Worm (Caenorhabditis elegans) whole organism, late embryonic: ENCODE results near the gene exos-9.

Source experiments
- C38D4.7 ChIP-seq: fragments of 200-800 bp; sonication (Bioruptor generic); optimal IDR thresholded peaks from 2 replicates; lab custom pipeline; 2018; ENCODE audit warnings: mild to moderate bottlenecking, missing genetic modification characterization, moderate library complexity, missing compliant biosample characterization
- F13H6.1 ChIP-seq: sonication (generic microtip); optimal IDR thresholded peaks from 2 replicates; lab custom pipeline; 2016; ENCODE audit warnings: missing genetic modification characterization, missing compliant biosample characterization
- K09A11.1 ChIP-seq: sonication (generic microtip); optimal IDR thresholded peaks from 2 replicates; lab custom pipeline; 2017; ENCODE audit warnings: antibody characterized with exemption, mild to moderate bottlenecking, missing genetic modification characterization, missing compliant biosample characterization; ENCODE audit not compliant: insufficient read depth
- T23F11.4 ChIP-seq: fragments of 200-800 bp; sonication (Bioruptor generic); optimal IDR thresholded peaks from 2 replicates; lab custom pipeline; 2018; ENCODE audit warnings: mild to moderate bottlenecking, missing genetic modification characterization, missing compliant biosample characterization
- Y22D7AL.16 ChIP-seq: sonication (generic microtip); optimal IDR thresholded peaks from 2 replicates; lab custom pipeline; 2016; ENCODE audit warnings: missing genetic modification characterization, missing compliant biosample characterization
- ahr-1 ChIP-seq: sonication (generic microtip); optimal IDR thresholded peaks from 2 replicates; lab custom pipeline; 2016; ENCODE audit warnings: missing genetic modification characterization, missing compliant biosample characterization
- ama-1 ChIP-seq: fragments of 150-350 bp; optimal IDR thresholded peaks from 2 replicates; lab custom pipeline; 2014
- ceh-22 ChIP-seq: sonication (generic microtip); optimal IDR thresholded peaks from 2 replicates; lab custom pipeline; 2017; ENCODE audit warnings: missing biosample characterization, missing genetic modification characterization
- ceh-31 ChIP-seq: sonication (generic microtip); optimal IDR thresholded peaks from 2 replicates; lab custom pipeline; 2016; ENCODE audit warnings: missing genetic modification characterization, missing compliant biosample characterization
- ceh-48 ChIP-seq: sonication (generic microtip); optimal IDR thresholded peaks from 2 replicates; lab custom pipeline; 2016; ENCODE audit warnings: missing genetic modification characterization, inconsistent platforms, missing compliant biosample characterization
- ceh-6 ChIP-seq: fragments of 200-800 bp; sonication (Bioruptor generic); optimal IDR thresholded peaks from 2 replicates; lab custom pipeline; 2018; ENCODE audit warnings: mild to moderate bottlenecking, missing genetic modification characterization, missing compliant biosample characterization
- ceh-9 ChIP-seq: sonication (generic microtip); optimal IDR thresholded peaks from 2 replicates; lab custom pipeline; 2016; ENCODE audit warnings: mild to moderate bottlenecking, missing genetic modification characterization, inconsistent platforms, missing compliant biosample characterization
- dmd-4 ChIP-seq: sonication (generic microtip); optimal IDR thresholded peaks from 2 replicates; lab custom pipeline; 2016; ENCODE audit warnings: borderline replicate concordance, missing genetic modification characterization, missing compliant biosample characterization
- dve-1 ChIP-seq: sonication (generic microtip); optimal IDR thresholded peaks from 2 replicates; lab custom pipeline; 2017; ENCODE audit warnings: antibody characterized with exemption, mild to moderate bottlenecking, missing genetic modification characterization, missing compliant biosample characterization
- elt-4 ChIP-seq: sonication (generic microtip); optimal IDR thresholded peaks from 2 replicates; lab custom pipeline; 2016; ENCODE audit warnings: missing genetic modification characterization, missing compliant biosample characterization
- ets-4 ChIP-seq: sonication (generic microtip); optimal IDR thresholded peaks from 2 replicates; lab custom pipeline; 2016; ENCODE audit warnings: missing genetic modification characterization, missing compliant biosample characterization
- fax-1 ChIP-seq: sonication (generic microtip); optimal IDR thresholded peaks from 2 replicates; lab custom pipeline; 2016; ENCODE audit warnings: missing genotype, missing genetic modification characterization, missing compliant biosample characterization
- fkh-10 ChIP-seq: fragments of 150-350 bp; optimal IDR thresholded peaks from 2 replicates; lab custom pipeline; 2014; ENCODE audit warnings: missing biosample characterization, missing genetic modification reagents, missing genetic modification characterization
- fkh-6 ChIP-seq: sonication (generic microtip); optimal IDR thresholded peaks from 2 replicates; lab custom pipeline; 2016; ENCODE audit warnings: missing genetic modification characterization, missing compliant biosample characterization
- gmeb-2 ChIP-seq: sonication (generic microtip); optimal IDR thresholded peaks from 2 replicates; lab custom pipeline; 2016; ENCODE audit warnings: missing genetic modification characterization, inconsistent platforms, missing compliant biosample characterization
- hlh-15 ChIP-seq: sonication (generic microtip); optimal IDR thresholded peaks from 2 replicates; lab custom pipeline; 2016; ENCODE audit warnings: missing genetic modification characterization, missing compliant biosample characterization
- hlh-30 ChIP-seq: sonication (generic microtip); optimal IDR thresholded peaks from 2 replicates; lab custom pipeline; 2017; ENCODE audit warnings: antibody characterized with exemption, missing genetic modification characterization, missing compliant biosample characterization; ENCODE audit not compliant: insufficient read depth
- hlh-6 ChIP-seq: sonication (generic microtip); optimal IDR thresholded peaks from 2 replicates; lab custom pipeline; 2016; ENCODE audit warnings: missing genotype, missing genetic modification characterization, missing compliant biosample characterization
- lin-11 ChIP-seq: fragments of 200-800 bp; sonication (Bioruptor generic); optimal IDR thresholded peaks from 2 replicates; lab custom pipeline; 2018; ENCODE audit warnings: mild to moderate bottlenecking, missing genetic modification characterization, missing compliant biosample characterization
- nhr-232 ChIP-seq: sonication (generic microtip); optimal IDR thresholded peaks from 2 replicates; lab custom pipeline; 2016; ENCODE audit warnings: missing genetic modification characterization, missing compliant biosample characterization
- npax-4 ChIP-seq: sonication (generic microtip); optimal IDR thresholded peaks from 2 replicates; lab custom pipeline; 2016; ENCODE audit warnings: missing genetic modification characterization, missing compliant biosample characterization
- odd-2 ChIP-seq: sonication (generic microtip); optimal IDR thresholded peaks from 2 replicates; lab custom pipeline; 2017; ENCODE audit warnings: antibody characterized with exemption, mild to moderate bottlenecking, missing genetic modification characterization, missing compliant biosample characterization
- pha-2 ChIP-seq: sonication (generic microtip); optimal IDR thresholded peaks from 2 replicates; lab custom pipeline; 2017; ENCODE audit warnings: mild to moderate bottlenecking, missing genetic modification characterization, missing compliant biosample characterization
- pqm-1 ChIP-seq: sonication (generic microtip); optimal IDR thresholded peaks from 2 replicates; lab custom pipeline; 2016; ENCODE audit warnings: missing genetic modification characterization, missing compliant biosample characterization
- sdc-2 ChIP-seq: sonication (generic microtip); optimal IDR thresholded peaks from 2 replicates; lab custom pipeline; 2016; ENCODE audit warnings: missing genotype, missing genetic modification characterization, missing compliant biosample characterization
- sox-4 ChIP-seq: sonication (generic microtip); optimal IDR thresholded peaks from 2 replicates; lab custom pipeline; 2017; ENCODE audit warnings: mild to moderate bottlenecking, missing genetic modification characterization, inconsistent platforms, missing compliant biosample characterization
- tbx-7 ChIP-seq: sonication (generic microtip); optimal IDR thresholded peaks from 2 replicates; lab custom pipeline; 2016; ENCODE audit warnings: missing genotype, missing genetic modification characterization, missing compliant biosample characterization
- ttx-3 ChIP-seq: sonication (generic microtip); optimal IDR thresholded peaks from 2 replicates; lab custom pipeline; 2016; ENCODE audit warnings: missing genetic modification reagents, missing genetic modification characterization, missing compliant biosample characterization
- unc-3 ChIP-seq, 2 experiments: fragments of 200-800 bp in 1 of 2; sonication (Bioruptor generic) in 1 of 2; sonication (generic microtip) in 1 of 2; conservative IDR thresholded peaks in 1 of 2; optimal IDR thresholded peaks in 1 of 2; 2 replicates each; pipeline versions ENCODE4 v1.3.6 to Lab custom; 2016 to 2022; ENCODE audit warnings: missing compliant biosample characterization in 2 of 2, missing genetic modification characterization in 2 of 2, missing genetic modification reagents in 1 of 2
- unc-42 ChIP-seq: sonication (generic microtip); optimal IDR thresholded peaks from 2 replicates; lab custom pipeline; 2016; ENCODE audit warnings: missing genotype, missing genetic modification characterization, missing compliant biosample characterization
- unc-55 ChIP-seq: sonication (generic microtip); optimal IDR thresholded peaks from 2 replicates; lab custom pipeline; 2017; ENCODE audit warnings: missing biosample characterization, missing genetic modification reagents, missing genetic modification characterization
- unc-86 ChIP-seq: sonication (generic microtip); optimal IDR thresholded peaks from 2 replicates; lab custom pipeline; 2016; ENCODE audit warnings: missing genetic modification characterization, missing compliant biosample characterization
- zip-5 ChIP-seq: sonication (generic microtip); optimal IDR thresholded peaks from 2 replicates; lab custom pipeline; 2016; ENCODE audit warnings: missing genetic modification characterization, missing compliant biosample characterization
- ztf-16 ChIP-seq: sonication (generic microtip); optimal IDR thresholded peaks from 2 replicates; lab custom pipeline; 2017; ENCODE audit warnings: missing genetic modification characterization, missing compliant biosample characterization

exos-9 gene

DNA sequence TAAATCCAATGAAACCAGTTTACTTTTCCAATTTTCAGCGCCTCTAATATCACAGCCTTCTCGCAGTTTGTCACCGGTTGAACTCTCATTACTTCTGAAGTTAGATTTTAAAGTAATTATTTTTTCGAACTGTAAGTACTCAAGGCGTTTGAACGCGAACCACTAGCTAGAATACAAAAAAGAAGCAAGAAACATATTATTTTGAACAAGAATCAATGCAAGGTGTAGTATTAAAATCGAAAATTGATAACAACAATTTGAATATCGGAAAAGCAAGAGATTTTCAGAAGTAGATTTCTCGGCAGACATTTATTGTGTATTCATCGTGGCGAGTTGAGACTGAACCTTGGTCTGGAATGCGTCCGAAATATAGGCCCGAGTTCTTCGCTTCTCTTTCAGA, at the start of gene exos-9:
Gene exos-9 (minus strand): TSS at position 101 of the 400 bp plus-strand sequence.
- no peak for TF ChIP-seq unc-3 (GFP tag; conservative IDR thresholded peaks at IDR 0.05; lab: Robert Waterston, UW)
- TF ChIP-seq unc-3 (tag; optimal IDR thresholded peaks at IDR 0.05; lab: Kevin White, UChicago): no peak
- no peak for TF ChIP-seq npax-4
- TF ChIP-seq ttx-3 (tag; lab: Kevin White, UChicago): no peak
- no peak for TF ChIP-seq ceh-6 (GFP tag; lab: Kevin White, UChicago)
- TF ChIP-seq zip-5: no peak
- TF ChIP-seq T23F11.4 (GFP tag; lab: Kevin White, UChicago): no peak
- no peak for TF ChIP-seq F13H6.1 (tag; lab: Kevin White, UChicago)
- no peak for TF ChIP-seq pqm-1 (tag; lab: Kevin White, UChicago)
- TF ChIP-seq fkh-6 (tag; lab: Kevin White, UChicago): no peak
- TF ChIP-seq odd-2 (tag; lab: Kevin White, UChicago): no peak
- no peak for TF ChIP-seq tbx-7 (tag; lab: Kevin White, UChicago)
- no peak for TF ChIP-seq hlh-6 (tag; lab: Kevin White, UChicago)
- no peak for TF ChIP-seq lin-11 (tag; lab: Kevin White, UChicago)
- no peak for TF ChIP-seq K09A11.1 (tag; lab: Kevin White, UChicago)
- no peak for TF ChIP-seq unc-55
- TF ChIP-seq elt-4: no peak
- TF ChIP-seq ama-1 (lab: Kevin White, UChicago): no peak
- no peak for TF ChIP-seq unc-86 (tag; lab: Kevin White, UChicago)
- TF ChIP-seq fax-1: no peak
- TF ChIP-seq ztf-16 (tag; lab: Kevin White, UChicago): no peak

ce11 chrIII:7246389-7246788, 48.5 kb upstream of the exos-9 start:
- TF ChIP-seq lin-11 (tag; lab: Kevin White, UChicago) (no peak), pqm-1 (tag; lab: Kevin White, UChicago) (no peak), dmd-4 (no peak), ets-4 (tag; lab: Kevin White, UChicago) (no peak), sdc-2 (tag; lab: Kevin White, UChicago) (no peak), hlh-6 (tag; lab: Kevin White, UChicago) (no peak), ceh-31 (tag; lab: Kevin White, UChicago) (no peak), fkh-10 (GFP tag; lab: Kevin White, UChicago) (no peak), ceh-22 (no peak), gmeb-2 (tag; lab: Kevin White, UChicago) (no peak)

ce11 chrIII:7242988-7243387, 45.1 kb upstream of the exos-9 start, which contains the start of gene osm-10:
Gene osm-10, plus strand, starts transcription at chrIII:7243280.
- TF ChIP-seq dmd-4 (no peak), ttx-3 (tag; lab: Kevin White, UChicago) (no peak), gmeb-2 (tag; lab: Kevin White, UChicago) (no peak), ama-1 (lab: Kevin White, UChicago) (no peak), hlh-15 (tag; lab: Kevin White, UChicago) (no peak), ahr-1 (tag; lab: Kevin White, UChicago) (no peak), unc-42 (tag; lab: Kevin White, UChicago) (no peak), C38D4.7 (no peak), dve-1 (tag; lab: Kevin White, UChicago) (no peak), sox-4 (tag; lab: Kevin White, UChicago) (no peak), pha-2 (no peak), ztf-16 (tag; lab: Kevin White, UChicago) (no peak), pqm-1 (tag; lab: Kevin White, UChicago) (no peak), ceh-9 (tag; lab: Kevin White, UChicago) (no peak), nhr-232 (no peak), ceh-48 (tag; lab: Kevin White, UChicago) (no peak), hlh-30 (tag; lab: Kevin White, UChicago) (no peak), Y22D7AL.16 (tag; lab: Kevin White, UChicago) (no peak), unc-86 (tag; lab: Kevin White, UChicago) (no peak), T23F11.4 (GFP tag; lab: Kevin White, UChicago) (no peak)
- TF ChIP-seq, all 69 proteins: peak for 0
